Fruit fly (Drosophila melanogaster) whole organism, adult: ENCODE results near the gene Klp64D.

Source experiments
- CG11617 ChIP-seq: fragments of 200-800 bp; sonication (Bioruptor generic); optimal IDR thresholded peaks from 2 replicates; lab custom pipeline; 2017; ENCODE audit warnings: mild to moderate bottlenecking, missing biosample characterization, missing genetic modification reagents, missing genetic modification characterization
- CG12768 ChIP-seq: fragments of 200-800 bp; sonication (Bioruptor generic); optimal IDR thresholded peaks from 2 replicates; lab custom pipeline; 2017; ENCODE audit warnings: missing biosample characterization, missing genetic modification characterization, mild to moderate bottlenecking, moderate library complexity, missing genetic modification reagents
- CG14711 ChIP-seq: fragments of 200-800 bp; sonication (Bioruptor generic); optimal IDR thresholded peaks from 2 replicates; lab custom pipeline; 2018; ENCODE audit warnings: missing biosample characterization, mild to moderate bottlenecking, missing genetic modification characterization, moderate library complexity
- CG1620 ChIP-seq: fragments of 200-800 bp; sonication (Bioruptor generic); optimal IDR thresholded peaks from 2 replicates; lab custom pipeline; 2016; ENCODE audit warnings: missing biosample characterization, missing genetic modification characterization
- CG33017 ChIP-seq: fragments of 200-800 bp; sonication (Bioruptor generic); optimal IDR thresholded peaks from 2 replicates; lab custom pipeline; 2018; ENCODE audit warnings: missing biosample characterization, mild to moderate bottlenecking, missing genetic modification characterization, moderate library complexity
- CG5204 ChIP-seq: fragments of 200-800 bp; sonication (Bioruptor generic); optimal IDR thresholded peaks from 2 replicates; lab custom pipeline; 2016; ENCODE audit warnings: missing biosample characterization, missing genetic modification characterization
- CG7045 ChIP-seq: fragments of 200-800 bp; sonication (Bioruptor generic); optimal IDR thresholded peaks from 2 replicates; lab custom pipeline; 2017; ENCODE audit warnings: missing biosample characterization, mild to moderate bottlenecking, missing genetic modification characterization
- CG7101 ChIP-seq: fragments of 200-800 bp; sonication (Bioruptor generic); optimal IDR thresholded peaks from 2 replicates; lab custom pipeline; 2018; ENCODE audit warnings: missing biosample characterization, mild to moderate bottlenecking, missing genetic modification characterization, moderate library complexity
- Crg-1 ChIP-seq: fragments of 200-800 bp; sonication (Bioruptor generic); optimal IDR thresholded peaks from 2 replicates; lab custom pipeline; 2016; ENCODE audit warnings: missing biosample characterization, missing genetic modification characterization
- Hr96 ChIP-seq: fragments of 200-800 bp; sonication (Bioruptor generic); optimal IDR thresholded peaks from 2 replicates; lab custom pipeline; 2016; ENCODE audit warnings: missing biosample characterization, missing genetic modification characterization
- Mnt ChIP-seq: fragments of 200-800 bp; sonication (Bioruptor generic); optimal IDR thresholded peaks from 2 replicates; lab custom pipeline; 2016; ENCODE audit warnings: missing biosample characterization, mild to moderate bottlenecking, missing genetic modification characterization
- bab1 ChIP-seq: fragments of 200-800 bp; sonication (Bioruptor generic); optimal IDR thresholded peaks from 3 replicates; lab custom pipeline; 2019; ENCODE audit warnings: missing biosample characterization, mild to moderate bottlenecking, missing genetic modification characterization, moderate library complexity
- cic ChIP-seq: fragments of 200-800 bp; sonication (Bioruptor generic); optimal IDR thresholded peaks from 2 replicates; lab custom pipeline; 2017; ENCODE audit warnings: missing biosample characterization, mild to moderate bottlenecking, missing genetic modification characterization, moderate library complexity
- cnc ChIP-seq, 2 experiments: fragments of >200 bp; optimal IDR thresholded peaks; 2 replicates each; lab custom pipeline; 2017
- kay ChIP-seq: fragments of 200-800 bp; sonication (Bioruptor generic); peaks from one replicate; lab custom pipeline; 2016; ENCODE audit warnings: missing biosample characterization, missing genetic modification characterization, borderline replicate concordance
- ovo ChIP-seq: fragments of 200-800 bp; sonication (Bioruptor generic); optimal IDR thresholded peaks from 2 replicates; lab custom pipeline; 2016; ENCODE audit warnings: missing biosample characterization, missing genetic modification characterization
- pad ChIP-seq: fragments of 200-800 bp; sonication (Bioruptor generic); optimal IDR thresholded peaks from 3 replicates; lab custom pipeline; 2017; ENCODE audit warnings: missing biosample characterization, missing genetic modification characterization, mild to moderate bottlenecking, moderate library complexity, missing genetic modification reagents
- tj ChIP-seq: fragments of 200-800 bp; sonication (Bioruptor generic); optimal IDR thresholded peaks from 3 replicates; lab custom pipeline; 2017; ENCODE audit warnings: missing biosample characterization, mild to moderate bottlenecking, missing genetic modification characterization, moderate library complexity
- toe ChIP-seq: fragments of 200-800 bp; sonication (Bioruptor generic); optimal IDR thresholded peaks from 2 replicates; lab custom pipeline; 2016; ENCODE audit warnings: missing biosample characterization, missing genetic modification characterization

Klp64D gene

dm6 chr3L:5341770-5342318, 17.3 kb downstream of the Klp64D start:
- TF ChIP-seq cic (GFP tag; lab: Kevin White, UChicago) (no peak), CG12768 (no peak), Crg-1 (GFP tag; lab: Kevin White, UChicago) (no peak), toe (no peak), cnc (optimal IDR thresholded peaks at IDR 0.05; lab: Kevin White, UChicago) (no peak), bab1 (GFP tag; lab: Kevin White, UChicago) (no peak), CG5204 (GFP tag; lab: Kevin White, UChicago) (no peak), tj (GFP tag; lab: Kevin White, UChicago) (no peak), Mnt (GFP tag; lab: Kevin White, UChicago) (no peak), CG1620 (no peak), CG33017 (tag; lab: Kevin White, UChicago) (no peak), CG11617 (GFP tag; lab: Kevin White, UChicago) (no peak), ovo (GFP tag; lab: Kevin White, UChicago) (no peak), kay (GFP tag; lab: Kevin White, UChicago) (no peak), CG14711 (no peak), CG7045 (GFP tag; lab: Kevin White, UChicago) (no peak), pad (GFP tag; lab: Kevin White, UChicago) (no peak), CG7101 (no peak), Hr96 (GFP tag; lab: Kevin White, UChicago) (no peak)

dm6 chr3L:5329460-5329859, 29.7 kb downstream of the Klp64D start:
- TF ChIP-seq CG7045 (GFP tag; lab: Kevin White, UChicago) (no peak), CG1620 (no peak), Mnt (GFP tag; lab: Kevin White, UChicago) (no peak), tj (GFP tag; lab: Kevin White, UChicago) (no peak), CG14711 (no peak)

dm6 chr3L:5327821-5328220, 31.4 kb downstream of the Klp64D start:
- TF ChIP-seq ovo (GFP tag; lab: Kevin White, UChicago): no peak
- no peak for TF ChIP-seq pad (GFP tag; lab: Kevin White, UChicago)
- no peak for TF ChIP-seq Crg-1 (GFP tag; lab: Kevin White, UChicago)
- no peak for TF ChIP-seq CG12768
